Fruit fly (Drosophila melanogaster) whole organism, prepupa: ENCODE data around the gene CG6125.

Source experiments
- Blimp-1 ChIP-seq: fragments of 200-800 bp; sonication (Bioruptor generic); optimal IDR thresholded peaks from 3 replicates; lab custom pipeline; 2017; ENCODE audit warnings: missing biosample characterization, missing genetic modification characterization, mild to moderate bottlenecking, moderate library complexity, missing genetic modification reagents
- CG1621 ChIP-seq: fragments of 200-800 bp; sonication (Bioruptor generic); optimal IDR thresholded peaks from 3 replicates; lab custom pipeline; 2018; ENCODE audit warnings: missing biosample characterization, mild to moderate bottlenecking, missing genetic modification characterization
- CG31627 ChIP-seq: fragments of 200-800 bp; sonication (Bioruptor generic); optimal IDR thresholded peaks from 3 replicates; lab custom pipeline; 2016; ENCODE audit warnings: missing biosample characterization, missing genetic modification characterization
- CG6276 ChIP-seq: fragments of 200-800 bp; sonication (Bioruptor generic); optimal IDR thresholded peaks from 2 replicates; lab custom pipeline; 2017; ENCODE audit warnings: missing biosample characterization, mild to moderate bottlenecking, missing genetic modification characterization
- Eip93F ChIP-seq: fragments of 200-800 bp; sonication (Bioruptor generic); optimal IDR thresholded peaks from 2 replicates; lab custom pipeline; 2016; ENCODE audit warnings: missing biosample characterization, mild to moderate bottlenecking, missing genetic modification characterization
- Ets21C ChIP-seq: fragments of 200-800 bp; sonication (Bioruptor generic); optimal IDR thresholded peaks from 3 replicates; lab custom pipeline; 2016; ENCODE audit warnings: missing biosample characterization, missing genetic modification characterization
- Hr4 ChIP-seq: fragments of 200-800 bp; sonication (Bioruptor generic); optimal IDR thresholded peaks from 3 replicates; lab custom pipeline; 2016; ENCODE audit warnings: missing biosample characterization, missing genetic modification characterization
- achi ChIP-seq: fragments of 200-800 bp; sonication (Bioruptor generic); optimal IDR thresholded peaks from 3 replicates; lab custom pipeline; 2016; ENCODE audit warnings: missing biosample characterization, missing genetic modification characterization
- pdm3 ChIP-seq: fragments of 200-800 bp; sonication (Bioruptor generic); optimal IDR thresholded peaks from 3 replicates; lab custom pipeline; 2016; ENCODE audit warnings: missing biosample characterization, missing genetic modification characterization

- TF ChIP-seq achi (GFP tag; lab: Kevin White, UChicago) (no peak), Hr4 (GFP tag; lab: Kevin White, UChicago) (no peak), CG6276 (GFP tag; lab: Kevin White, UChicago) (no peak), CG1621 (tag; lab: Kevin White, UChicago) (no peak), CG31627 (GFP tag; lab: Kevin White, UChicago) (no peak), Blimp-1 (peak; percentile 72), Eip93F (GFP tag; lab: Kevin White, UChicago) (no peak), pdm3 (GFP tag; lab: Kevin White, UChicago) (no peak), Ets21C (GFP tag; lab: Kevin White, UChicago) (no peak)
Measured at dm6 chr3R:15436799-15437198, 29.9 kb upstream of the CG6125 start.
